Fruit fly (Drosophila melanogaster): ENCODE measurements around the gene CG42831.

The CG42831 gene

DNA sequence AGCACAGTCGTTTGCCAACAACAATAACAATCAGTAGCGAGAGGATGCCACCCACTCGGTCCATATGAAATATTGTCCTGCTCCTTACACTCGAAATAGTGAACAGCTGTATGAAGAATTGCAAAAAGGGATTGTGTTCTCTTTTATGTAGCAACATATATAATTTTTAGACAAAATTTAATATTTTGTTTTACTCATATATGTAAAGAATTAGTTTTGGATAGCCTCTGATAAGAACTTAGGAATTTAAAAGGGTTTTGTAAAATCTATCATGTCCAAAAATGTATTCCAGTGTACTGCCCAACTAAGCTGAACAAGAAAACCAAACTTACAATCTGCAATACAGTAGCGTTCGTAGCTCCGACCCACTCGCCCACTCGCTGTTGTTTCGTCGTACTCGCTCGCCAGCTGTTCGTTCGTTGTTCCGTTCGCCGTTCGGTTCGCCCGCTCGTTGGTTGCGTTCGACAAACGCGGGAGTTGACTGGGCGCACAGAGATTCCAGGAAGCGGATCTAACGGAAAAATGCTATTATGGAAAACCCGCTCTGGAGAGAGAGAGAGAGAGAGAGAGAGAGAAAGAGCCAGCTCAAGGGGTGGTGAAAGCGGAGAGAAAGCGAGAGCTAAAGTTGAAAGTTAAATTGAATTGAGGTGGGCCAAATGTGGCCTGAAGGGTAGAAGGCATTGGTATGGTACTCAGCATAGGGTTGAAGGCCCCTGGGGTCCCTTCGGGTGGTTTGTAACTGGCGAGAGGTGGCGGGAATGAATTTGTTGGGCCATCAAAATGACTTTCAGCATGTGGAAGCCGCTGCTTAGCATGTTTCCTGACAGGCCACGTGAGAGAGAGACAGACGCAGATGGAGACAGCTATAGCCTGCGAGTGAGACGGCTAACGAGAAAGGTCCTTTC is 3.8 kb upstream of the CG42831 start (continued):
- TF ChIP-seq wor (GFP tag; IDR thresholded peaks at IDR 0.05) (peak; percentile 45; the same call in 1 of the 2 replicates), CG17361 (GFP tag; IDR thresholded peaks at IDR 0.05) (peak; percentile 79), tna (GFP tag; IDR thresholded peaks at IDR 0.05; ENCODE audit: partially characterized antibody) (no peak), CG11398 (GFP tag; optimal IDR thresholded peaks at IDR 0.05) (no peak), lab (GFP tag; optimal IDR thresholded peaks at IDR 0.05) (peak; percentile 91), slou (GFP tag; optimal IDR thresholded peaks at IDR 0.05) (peak; percentile 24), stwl (tag; optimal IDR thresholded peaks at IDR 0.05) (peak; percentile 47), ham (GFP tag; IDR thresholded peaks at IDR 0.05) (no peak), HHEX (GFP tag; optimal IDR thresholded peaks at IDR 0.05) (peak; percentile 72), sug (tag; optimal IDR thresholded peaks at IDR 0.05) (peak; percentile 45), CG12155 (GFP tag; optimal IDR thresholded peaks at IDR 0.05) (peak; percentile 92), CG43689 (GFP tag; IDR thresholded peaks at IDR 0.05) (no peak), nom (GFP tag; optimal IDR thresholded peaks at IDR 0.05) (no peak), CG6683 (GFP tag; optimal IDR thresholded peaks at IDR 0.05) (peak; percentile 70), Max (GFP tag; optimal IDR thresholded peaks at IDR 0.05) (peak; percentile 9), Hand (GFP tag; optimal IDR thresholded peaks at IDR 0.05) (peak; percentile 84), br (optimal IDR thresholded peaks at IDR 0.05) (no peak), chm (GFP tag; IDR thresholded peaks at IDR 0.05) (no peak; the same call in 1 of the 2 replicates), Chrac-16 (GFP tag; optimal IDR thresholded peaks at IDR 0.05) (peak; percentile 51), Doc3 (GFP tag; IDR thresholded peaks at IDR 0.05; ENCODE audit: partially characterized antibody) (no peak), bab2 (GFP tag; optimal IDR thresholded peaks at IDR 0.05) (peak; percentile 39), scrt (GFP tag; optimal IDR thresholded peaks at IDR 0.05) (peak; percentile 55), ci (GFP tag; IDR thresholded peaks at IDR 0.05) (peak; percentile 69; the same call in 2 of the 3 replicates), CG9437 (GFP tag; optimal IDR thresholded peaks at IDR 0.05) (peak; percentile 43), CG17328 (GFP tag; IDR thresholded peaks at IDR 0.05) (peak; percentile 46; the same call in 1 of the 2 replicates), Sin3A (optimal IDR thresholded peaks at IDR 0.05) (no peak), CG12744 (GFP tag; optimal IDR thresholded peaks at IDR 0.05) (peak; percentile 6), Dll (GFP tag; IDR thresholded peaks at IDR 0.05; ENCODE audit: partially characterized antibody) (no peak), CG15011 (GFP tag; optimal IDR thresholded peaks at IDR 0.05) (peak; percentile 51), CG6854 (GFP tag; optimal IDR thresholded peaks at IDR 0.05) (peak; percentile 74), CG11247 (GFP tag; IDR thresholded peaks at IDR 0.05) (peak; percentile 55; the same call in 1 of the 2 replicates)

DNA sequence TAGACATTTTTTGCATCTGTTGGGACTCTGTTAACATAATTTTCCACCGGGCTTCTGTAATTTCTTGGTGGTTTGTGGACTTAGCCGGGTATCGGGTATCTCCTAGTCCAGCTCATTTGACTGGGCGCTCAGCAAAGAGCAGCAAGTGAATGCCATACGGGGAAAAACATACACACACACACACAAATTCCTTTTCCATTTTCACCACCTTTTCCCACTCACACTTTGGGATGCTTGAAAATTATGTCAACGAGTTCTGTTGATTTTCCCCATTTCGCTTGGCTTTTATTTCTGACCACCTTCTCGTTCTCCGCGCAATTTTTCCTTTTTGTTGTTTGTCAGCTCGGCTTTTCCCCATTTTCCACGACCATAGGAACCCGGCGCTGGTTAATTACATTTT is 2.7 kb upstream of the CG42831 start:
- no peak for TF ChIP-seq B-H1 (GFP tag; IDR thresholded peaks at IDR 0.05)
- no peak for TF ChIP-seq B-H2 (GFP tag; optimal IDR thresholded peaks at IDR 0.05)
- no peak for TF ChIP-seq pzg (GFP tag; optimal IDR thresholded peaks at IDR 0.05)
- no peak for TF ChIP-seq scrt (GFP tag; optimal IDR thresholded peaks at IDR 0.05)
- no peak for TF ChIP-seq CG13123 (GFP tag; optimal IDR thresholded peaks at IDR 0.05)
- peak; percentile 17 for TF ChIP-seq kni (GFP tag; optimal IDR thresholded peaks at IDR 0.05)
- no peak for TF ChIP-seq br (optimal IDR thresholded peaks at IDR 0.05)
- peak; percentile 12 for TF ChIP-seq Kr (GFP tag; optimal IDR thresholded peaks at IDR 0.05)
- TF ChIP-seq unc-4 (GFP tag; IDR thresholded peaks at IDR 0.05; ENCODE audit: partially characterized antibody): no peak
- TF ChIP-seq tin (GFP tag; optimal IDR thresholded peaks at IDR 0.05): no peak
- TF ChIP-seq pros (GFP tag; optimal IDR thresholded peaks at IDR 0.05): peak; percentile 42
- TF ChIP-seq abd-A (tag; optimal IDR thresholded peaks at IDR 0.05): peak; percentile 62
- TF ChIP-seq hth (optimal IDR thresholded peaks at IDR 0.05): no peak
- no peak for TF ChIP-seq sc (optimal IDR thresholded peaks at IDR 0.05)
- TF ChIP-seq sc (GFP tag; optimal IDR thresholded peaks at IDR 0.05): no peak
- TF ChIP-seq maf-S (GFP tag; optimal IDR thresholded peaks at IDR 0.05): no peak
- TF ChIP-seq al (GFP tag; IDR thresholded peaks at IDR 0.05): no peak
- TF ChIP-seq CG7839 (tag; optimal IDR thresholded peaks at IDR 0.05): no peak
- no peak for TF ChIP-seq Dref (GFP tag; IDR thresholded peaks at IDR 0.05)
- TF ChIP-seq exex (tag; optimal IDR thresholded peaks at IDR 0.05): no peak
- TF ChIP-seq Dp (GFP tag; optimal IDR thresholded peaks at IDR 0.05): no peak
- no peak for TF ChIP-seq CG11723 (GFP tag; optimal IDR thresholded peaks at IDR 0.05)

Measured in whole organism, embryonic.